Fruit fly (Drosophila melanogaster): ENCODE results near the gene CG6204.

CG6204 gene

dm6 chr3R:24148838-24149237, 44.8 kb upstream of the CG6204 start, which contains the start of gene Slimp (continued):
- TF ChIP-seq Med (GFP tag): peak; percentile 38
- no peak for TF ChIP-seq CG32772 (GFP tag; IDR thresholded peaks at IDR 0.05)
- TF ChIP-seq Lim3 (GFP tag; IDR thresholded peaks at IDR 0.05): no peak
- TF ChIP-seq zf30C (GFP tag; optimal IDR thresholded peaks at IDR 0.05): no peak
- peak; percentile 28 for TF ChIP-seq Sin3A (optimal IDR thresholded peaks at IDR 0.05)
- TF ChIP-seq klu (GFP tag; IDR thresholded peaks at IDR 0.05): no peak
- TF ChIP-seq hb (GFP tag; IDR thresholded peaks at IDR 0.05; ENCODE audit: partially characterized antibody): no peak
- peak; percentile 18 for TF ChIP-seq CG2116 (GFP tag; optimal IDR thresholded peaks at IDR 0.05)
- no peak for TF ChIP-seq CG12236 (GFP tag; optimal IDR thresholded peaks at IDR 0.05)
- TF ChIP-seq D19B (GFP tag; optimal IDR thresholded peaks at IDR 0.05): no peak
- TF ChIP-seq HmgZ (tag; optimal IDR thresholded peaks at IDR 0.05): peak; percentile 9
- peak; percentile 13 for TF ChIP-seq CG17829 (tag; optimal IDR thresholded peaks at IDR 0.05)
- peak; percentile 16 for TF ChIP-seq BEAF-32 (GFP tag; optimal IDR thresholded peaks at IDR 0.05)
- TF ChIP-seq CG11456 (GFP tag; IDR thresholded peaks at IDR 0.05): no peak
- no peak for TF ChIP-seq Hey (tag; optimal IDR thresholded peaks at IDR 0.05)
- TF ChIP-seq Hmr (GFP tag; optimal IDR thresholded peaks at IDR 0.05): no peak
- TF ChIP-seq danr (GFP tag; IDR thresholded peaks at IDR 0.05): no peak
- peak; percentile 6 for TF ChIP-seq Blimp-1 (GFP tag; optimal IDR thresholded peaks at IDR 0.05)
- no peak for TF ChIP-seq fru (optimal IDR thresholded peaks at IDR 0.05)
- TF ChIP-seq Chrac-16 (GFP tag; optimal IDR thresholded peaks at IDR 0.05): peak; percentile 17
- TF ChIP-seq CG12744 (GFP tag; optimal IDR thresholded peaks at IDR 0.05): no peak
- TF ChIP-seq hth (optimal IDR thresholded peaks at IDR 0.05): no peak
- TF ChIP-seq E2f2 (GFP tag; IDR thresholded peaks at IDR 0.05): peak; percentile 37; the same call in 1 of the 2 replicates
- no peak for TF ChIP-seq CG15073 (GFP tag; optimal IDR thresholded peaks at IDR 0.05)
- TF ChIP-seq CG14014 (GFP tag; IDR thresholded peaks at IDR 0.05): no peak
- TF ChIP-seq CG10147 (GFP tag; optimal IDR thresholded peaks at IDR 0.05): peak; percentile 13
- TF ChIP-seq CG15011 (GFP tag; optimal IDR thresholded peaks at IDR 0.05): no peak
- TF ChIP-seq CG2678 (tag; optimal IDR thresholded peaks at IDR 0.05): peak; percentile 39
- TF ChIP-seq CG10321 (GFP tag; IDR thresholded peaks at IDR 0.05): no peak
- peak; percentile 95 for TF ChIP-seq MBD-R2 (GFP tag; IDR thresholded peaks at IDR 0.05)
- no peak for TF ChIP-seq CG11093 (GFP tag; IDR thresholded peaks at IDR 0.05)
- TF ChIP-seq tap (tag; optimal IDR thresholded peaks at IDR 0.05): no peak
- TF ChIP-seq corto (GFP tag; optimal IDR thresholded peaks at IDR 0.05): no peak
- no peak for TF ChIP-seq CG17186 (GFP tag; optimal IDR thresholded peaks at IDR 0.05)
- TF ChIP-seq dan (GFP tag; IDR thresholded peaks at IDR 0.05): no peak
- peak; percentile 5 for TF ChIP-seq Fer3 (tag; optimal IDR thresholded peaks at IDR 0.05)
- peak; percentile 33 for TF ChIP-seq CG11504 (tag; optimal IDR thresholded peaks at IDR 0.05)
- TF ChIP-seq exex (tag; optimal IDR thresholded peaks at IDR 0.05): no peak
- peak; percentile 3 for TF ChIP-seq az2 (GFP tag; optimal IDR thresholded peaks at IDR 0.05)
- no peak for TF ChIP-seq CG17328 (GFP tag; IDR thresholded peaks at IDR 0.05)
- no peak for TF ChIP-seq CG14965 (GFP tag; optimal IDR thresholded peaks at IDR 0.05; ENCODE audit: borderline replicate concordance)
- peak; percentile 49; the same call in 1 of the 3 replicates for TF ChIP-seq CG34422 (GFP tag; IDR thresholded peaks at IDR 0.05)
- peak; percentile 56 to 93 for TF ChIP-seq crp (GFP tag; optimal IDR thresholded peaks at IDR 0.05)
- no peak for TF ChIP-seq Sry-δ (GFP tag; optimal IDR thresholded peaks at IDR 0.05)
- TF ChIP-seq CG4282 (GFP tag; optimal IDR thresholded peaks at IDR 0.05): no peak
- TF ChIP-seq chm (GFP tag; IDR thresholded peaks at IDR 0.05): no peak
- TF ChIP-seq CoRest (tag; optimal IDR thresholded peaks at IDR 0.05): peak; percentile 8
- TF ChIP-seq CG1832 (GFP tag; optimal IDR thresholded peaks at IDR 0.05): no peak
- TF ChIP-seq CG17385 (GFP tag; optimal IDR thresholded peaks at IDR 0.05): peak; percentile 8
- 0 out of 3 replicates have a peak, but pooled peaks have one; percentile 20 for TF ChIP-seq CG11695 (GFP tag; IDR thresholded peaks at IDR 0.05)
- no peak for TF ChIP-seq da (GFP tag; optimal IDR thresholded peaks at IDR 0.05)
- TF ChIP-seq Eip74EF (GFP tag; optimal IDR thresholded peaks at IDR 0.05): no peak
